Worm (Caenorhabditis elegans) whole organism, mixed stage, embryonic: ENCODE results near the gene col-87.

ENCODE experiments used
- mls-2 ChIP-seq: sonication (generic microtip); optimal IDR thresholded peaks from 2 replicates; lab custom pipeline; 2016; ENCODE audit warnings: mild to moderate bottlenecking, missing genetic modification characterization, moderate library complexity, missing compliant biosample characterization
- nhr-12 ChIP-seq: fragments of 150-350 bp; optimal IDR thresholded peaks from 2 replicates; lab custom pipeline; 2014; ENCODE audit warnings: missing biosample characterization, missing genetic modification characterization
- nhr-28 ChIP-seq: fragments of 150-350 bp; optimal IDR thresholded peaks from 2 replicates; lab custom pipeline; 2014; ENCODE audit warnings: missing biosample characterization, missing genetic modification characterization
- snpc-4 ChIP-seq: fragments of 150-350 bp; optimal IDR thresholded peaks from 2 replicates; lab custom pipeline; 2014; ENCODE audit warnings: missing biosample characterization, missing genetic modification characterization
- unc-62 ChIP-seq: fragments of 150-350 bp; optimal IDR thresholded peaks from 2 replicates; lab custom pipeline; 2014; ENCODE audit warnings: missing biosample characterization, missing genetic modification reagents, missing genetic modification characterization

DNA sequence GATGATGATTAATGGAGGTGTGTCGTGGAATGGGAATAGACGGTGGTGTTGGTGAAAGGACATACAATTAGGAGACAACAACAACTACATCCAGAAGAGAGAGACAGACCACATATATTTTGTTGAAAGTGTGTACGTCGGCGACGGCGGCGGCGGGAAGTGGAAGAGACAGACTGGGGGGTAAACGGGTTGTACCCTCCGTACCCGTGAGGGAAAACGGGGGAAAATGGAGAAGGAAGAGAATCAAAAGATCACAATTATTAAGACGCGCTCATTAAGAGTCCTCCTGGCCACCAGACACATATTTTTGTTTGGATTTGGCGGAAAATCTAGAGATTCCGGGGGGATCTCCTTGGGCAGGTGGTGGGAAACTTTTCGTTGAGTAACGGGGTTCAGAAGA is 48.0 kb downstream of the col-87 start:
- TF ChIP-seq unc-62 (no peak), mls-2 (tag; lab: Kevin White, UChicago) (no peak), nhr-12 (tag; lab: Kevin White, UChicago) (no peak), snpc-4 (tag; lab: Kevin White, UChicago) (no peak), nhr-28 (no peak)
